Worm (Caenorhabditis elegans) whole organism, L3 larva: Measurements from ENCODE around the gene F09B12.3.

Experiments used
- ZK546.5 ChIP-seq: sonication (generic microtip); optimal IDR thresholded peaks from 2 replicates; lab custom pipeline; 2017; ENCODE audit warnings: missing biosample characterization, missing genetic modification characterization
- ama-1 ChIP-seq: fragments of 150-350 bp; optimal IDR thresholded peaks from 2 replicates; lab custom pipeline; 2018
- ceh-28 ChIP-seq: fragments of 150-350 bp; optimal IDR thresholded peaks from 2 replicates; lab custom pipeline; 2014; ENCODE audit warnings: missing biosample characterization, missing genetic modification reagents, missing genetic modification characterization
- ceh-82 ChIP-seq: fragments of 150-350 bp; optimal IDR thresholded peaks from 2 replicates; lab custom pipeline; 2014; ENCODE audit warnings: missing biosample characterization, missing genetic modification characterization
- ceh-9 ChIP-seq: sonication (generic microtip); optimal IDR thresholded peaks from 2 replicates; lab custom pipeline; 2018; ENCODE audit warnings: missing biosample characterization, missing genetic modification characterization
- daf-12 ChIP-seq: fragments of 150-350 bp; optimal IDR thresholded peaks from 2 replicates; lab custom pipeline; 2014; ENCODE audit warnings: missing biosample characterization, missing genetic modification reagents, missing genetic modification characterization
- egl-27 ChIP-seq: sonication (generic microtip); optimal IDR thresholded peaks from 4 replicates; lab custom pipeline; 2017; ENCODE audit warnings: missing biosample characterization, missing genetic modification reagents, missing genetic modification characterization
- egl-5 ChIP-seq: fragments of 150-350 bp; optimal IDR thresholded peaks from 2 replicates; lab custom pipeline; 2017; ENCODE audit warnings: missing biosample characterization, missing genetic modification reagents, missing genetic modification characterization, inconsistent platforms
- elt-1 ChIP-seq: fragments of 150-350 bp; optimal IDR thresholded peaks from 2 replicates; lab custom pipeline; 2014; ENCODE audit warnings: missing biosample characterization, missing genetic modification characterization
- elt-2 ChIP-seq: sonication (generic microtip); optimal IDR thresholded peaks from 2 replicates; lab custom pipeline; 2016; ENCODE audit warnings: missing genetic modification reagents, mild to moderate bottlenecking, missing genetic modification characterization, missing compliant biosample characterization
- elt-3 ChIP-seq, 3 experiments: fragments of 150-350 bp in 1 of 3; sonication (generic microtip) in 2 of 3; optimal IDR thresholded peaks; 2 replicates in 2 of 3; 4 replicates in 1 of 3; lab custom pipeline; 2014 to 2017; ENCODE audit warnings: missing biosample characterization in 3 of 3, missing genetic modification characterization in 3 of 3
- eor-1 ChIP-seq, 2 experiments: fragments of 150-350 bp; optimal IDR thresholded peaks; 2 replicates each; lab custom pipeline; 2014 to 2018; ENCODE audit warnings: missing biosample characterization in 2 of 2, missing genetic modification characterization in 2 of 2
- fkh-10 ChIP-seq: sonication (generic microtip); optimal IDR thresholded peaks from 2 replicates; lab custom pipeline; 2017; ENCODE audit warnings: missing biosample characterization, missing genetic modification reagents, missing genetic modification characterization
- fkh-2 ChIP-seq: fragments of 150-350 bp; optimal IDR thresholded peaks from 2 replicates; lab custom pipeline; 2014; ENCODE audit warnings: missing biosample characterization, missing genetic modification reagents, missing genetic modification characterization
- fos-1 ChIP-seq: fragments of 150-350 bp; optimal IDR thresholded peaks from 2 replicates; lab custom pipeline; 2014; ENCODE audit warnings: missing biosample characterization, missing genetic modification characterization
- hmg-11 ChIP-seq: sonication (generic microtip); optimal IDR thresholded peaks from 2 replicates; lab custom pipeline; 2016; ENCODE audit warnings: missing genetic modification characterization, missing compliant biosample characterization
- jun-1 ChIP-seq: fragments of 150-350 bp; optimal IDR thresholded peaks from 2 replicates; lab custom pipeline; 2014; ENCODE audit warnings: missing biosample characterization, missing genetic modification reagents, missing genetic modification characterization
- lin-15B ChIP-seq: fragments of 150-350 bp; optimal IDR thresholded peaks from 2 replicates; lab custom pipeline; 2014; ENCODE audit warnings: missing biosample characterization, missing genetic modification characterization
- lin-39 ChIP-seq: fragments of 150-350 bp; optimal IDR thresholded peaks from 2 replicates; lab custom pipeline; 2018; ENCODE audit warnings: missing biosample characterization, missing genetic modification reagents, missing genetic modification characterization
- lsy-12 ChIP-seq: sonication (generic microtip); optimal IDR thresholded peaks from 2 replicates; lab custom pipeline; 2016; ENCODE audit warnings: mild to moderate bottlenecking, missing genetic modification characterization, missing compliant biosample characterization
- mml-1 ChIP-seq: fragments of 150-350 bp; sonication (generic microtip); optimal IDR thresholded peaks from 3 replicates; lab custom pipeline; 2014; ENCODE audit warnings: missing biosample characterization, missing genetic modification characterization
- nfya-1 ChIP-seq: sonication (generic microtip); optimal IDR thresholded peaks from 2 replicates; lab custom pipeline; 2017; ENCODE audit warnings: missing genetic modification characterization, mild to moderate bottlenecking, missing compliant biosample characterization, antibody characterized with exemption, moderate library complexity; ENCODE audit not compliant: insufficient read depth
- nhr-12 ChIP-seq: fragments of 150-350 bp; optimal IDR thresholded peaks from 2 replicates; lab custom pipeline; 2014; ENCODE audit warnings: missing biosample characterization, missing genetic modification characterization
- nhr-76 ChIP-seq: fragments of 150-350 bp; sonication (generic microtip); optimal IDR thresholded peaks from 5 replicates; lab custom pipeline; 2014; ENCODE audit warnings: missing biosample characterization, missing genetic modification characterization
- pha-4 ChIP-seq: fragments of 150-350 bp; optimal IDR thresholded peaks from 2 replicates; lab custom pipeline; 2014; ENCODE audit warnings: missing biosample characterization, missing genetic modification reagents, missing genetic modification characterization
- pqm-1 ChIP-seq: fragments of 150-350 bp; optimal IDR thresholded peaks from 2 replicates; lab custom pipeline; 2017; ENCODE audit warnings: missing biosample characterization, missing genetic modification characterization, inconsistent platforms
- sea-2 ChIP-seq: fragments of 150-350 bp; sonication (generic microtip); optimal IDR thresholded peaks from 4 replicates; lab custom pipeline; 2014; ENCODE audit warnings: missing biosample characterization, missing genetic modification reagents, missing genetic modification characterization
- skn-1 ChIP-seq: fragments of 150-350 bp; optimal IDR thresholded peaks from 2 replicates; lab custom pipeline; 2014; ENCODE audit warnings: missing biosample characterization, missing genetic modification characterization
- snpc-4 ChIP-seq: fragments of 150-350 bp; optimal IDR thresholded peaks from 2 replicates; lab custom pipeline; 2014; ENCODE audit warnings: missing biosample characterization, missing genetic modification characterization
- tbx-2 ChIP-seq: sonication (generic microtip); optimal IDR thresholded peaks from 2 replicates; lab custom pipeline; 2016; ENCODE audit warnings: mild to moderate bottlenecking, missing genetic modification characterization, missing compliant biosample characterization
- zag-1 ChIP-seq: fragments of 150-350 bp; optimal IDR thresholded peaks from 2 replicates; lab custom pipeline; 2014; ENCODE audit warnings: missing biosample characterization, missing genetic modification characterization
- ztf-11 ChIP-seq: fragments of 150-350 bp; optimal IDR thresholded peaks from 2 replicates; lab custom pipeline; 2014; ENCODE audit warnings: missing biosample characterization, missing genetic modification characterization

Gene F09B12.3

ce11 chrX:15096277-15096676 is 1.5 kb downstream of the F09B12.3 start:
- TF ChIP-seq elt-2 (tag; lab: Kevin White, UChicago) = peak; percentile 62
- no peak for TF ChIP-seq hmg-11 (tag; lab: Kevin White, UChicago)
- TF ChIP-seq ama-1 (lab: Kevin White, UChicago) = no peak
- no peak for TF ChIP-seq jun-1
- TF ChIP-seq lin-15B = no peak
- no peak for TF ChIP-seq elt-1 (tag; lab: Kevin White, UChicago)

- TF ChIP-seq skn-1 (tag; lab: Kevin White, UChicago) (no peak), pha-4 (tag; lab: Kevin White, UChicago) (peak; percentile 59), ceh-9 (tag; lab: Kevin White, UChicago) (no peak), sea-2 (no peak)
Observed at ce11 chrX:15094973-15095372, 2.8 kb downstream of the F09B12.3 start, which contains the start of gene F09B12.7. F09B12.7 (minus strand) TSS chrX:15095073.

- no peak for TF ChIP-seq nhr-12 (tag; lab: Kevin White, UChicago)
- TF ChIP-seq ceh-28 = no peak
- TF ChIP-seq egl-5 (tag; lab: Kevin White, UChicago) = no peak
- no peak for TF ChIP-seq ztf-11 (tag; lab: Kevin White, UChicago)
- TF ChIP-seq egl-27 (tag; lab: Kevin White, UChicago) = no peak
- TF ChIP-seq snpc-4 (tag; lab: Kevin White, UChicago) = peak; percentile 45
- TF ChIP-seq, all 47 proteins: peak for 1
Observed at ce11 chrX:15092775-15093386, 4.9 kb downstream of the F09B12.3 start.

- TF ChIP-seq daf-12 = no peak
- TF ChIP-seq elt-2 (tag; lab: Kevin White, UChicago) = peak; percentile 77
Observed at ce11 chrX:15089123-15089522, 8.6 kb downstream of the F09B12.3 start, which contains the start of gene flr-4. flr-4 (plus strand) TSS chrX:15089397.

- TF ChIP-seq elt-3 (tag; optimal IDR thresholded peaks at IDR 0.05; lab: Kevin White, UChicago) = no peak
- TF ChIP-seq snpc-4 (tag; lab: Kevin White, UChicago) = no peak
- TF ChIP-seq elt-2 (tag; lab: Kevin White, UChicago) = peak; percentile 50
- no peak for TF ChIP-seq nhr-76 (tag; lab: Kevin White, UChicago)
- no peak for TF ChIP-seq fkh-10 (GFP tag; lab: Kevin White, UChicago)
- TF ChIP-seq eor-1 (tag; optimal IDR thresholded peaks at IDR 0.05; lab: Kevin White, UChicago) = no peak
- TF ChIP-seq lin-15B = no peak
- TF ChIP-seq hmg-11 (tag; lab: Kevin White, UChicago) = no peak
- no peak for TF ChIP-seq fkh-2
- TF ChIP-seq, all 47 proteins: peak for 1
Observed at ce11 chrX:15087752-15088151, 10.0 kb downstream of the F09B12.3 start.

ce11 chrX:15084395-15084794 is 13.4 kb downstream of the F09B12.3 start, which contains the start of gene F09B12.5:
F09B12.5 (plus strand) TSS chrX:15084695.
- no peak for TF ChIP-seq fkh-10 (GFP tag; lab: Kevin White, UChicago)
- TF ChIP-seq mml-1 (tag; lab: Kevin White, UChicago) = no peak
- no peak for TF ChIP-seq lsy-12
- TF ChIP-seq lin-39 (tag; lab: Kevin White, UChicago) = no peak
- TF ChIP-seq ceh-82 (tag; lab: Kevin White, UChicago) = no peak
- TF ChIP-seq hmg-11 (tag; lab: Kevin White, UChicago) = no peak
- no peak for TF ChIP-seq pha-4 (tag; lab: Kevin White, UChicago)
- TF ChIP-seq pqm-1 = no peak
- no peak for TF ChIP-seq ZK546.5
- TF ChIP-seq nfya-1 (tag; lab: Kevin White, UChicago) = no peak
- no peak for TF ChIP-seq egl-27 (tag; lab: Kevin White, UChicago)
- no peak for TF ChIP-seq zag-1 (tag; lab: Kevin White, UChicago)
- no peak for TF ChIP-seq tbx-2
- no peak for TF ChIP-seq daf-12
- TF ChIP-seq fos-1 (tag; lab: Kevin White, UChicago) = no peak
- TF ChIP-seq, all 47 proteins: peak for 0
